Fruit fly (Drosophila melanogaster) whole organism, embryonic: Measurements from ENCODE around the gene Cyp313b1.

Experiments used
- Aef1 ChIP-seq: fragments of 200-800 bp; sonication (Bioruptor generic); IDR thresholded peaks from 3 replicates; pipeline ENCODE4 v1.3.6; 2022; ENCODE audit warnings: missing biosample characterization, missing genetic modification characterization
- Atf6 ChIP-seq: fragments of 200-800 bp; sonication (Bioruptor generic); IDR thresholded peaks from 2 replicates; pipeline ENCODE4 v1.3.6; 2022; ENCODE audit warnings: missing biosample characterization, missing genetic modification characterization
- Bgb ChIP-seq: fragments of 200-800 bp; sonication (Bioruptor generic); IDR thresholded peaks from 2 replicates; pipeline ENCODE4 v1.3.6; 2022; ENCODE audit warnings: missing biosample characterization, missing genetic modification characterization; ENCODE audit not compliant: partially characterized antibody
- Blimp-1 ChIP-seq: fragments of 200-800 bp; sonication (Bioruptor generic); optimal IDR thresholded peaks from 3 replicates; lab custom pipeline; 2018; ENCODE audit warnings: missing biosample characterization, missing genetic modification characterization, mild to moderate bottlenecking, moderate library complexity, missing genetic modification reagents
- C15 ChIP-seq: fragments of 200-800 bp; sonication (Bioruptor generic); IDR thresholded peaks from 3 replicates; pipeline ENCODE4 v1.3.6; 2022; ENCODE audit warnings: missing biosample characterization, missing genetic modification characterization
- CG11504 ChIP-seq: fragments of 200-800 bp; sonication (Bioruptor generic); optimal IDR thresholded peaks from 3 replicates; lab custom pipeline; 2019; ENCODE audit warnings: missing biosample characterization, mild to moderate bottlenecking, missing genetic modification characterization, moderate library complexity
- CG13624 ChIP-seq: fragments of 200-800 bp; sonication (Bioruptor generic); optimal IDR thresholded peaks from 2 replicates; lab custom pipeline; 2016; ENCODE audit warnings: missing biosample characterization, missing genetic modification characterization
- CG13894 ChIP-seq: fragments of 200-800 bp; sonication (Bioruptor generic); optimal IDR thresholded peaks from 3 replicates; lab custom pipeline; 2018; ENCODE audit warnings: missing biosample characterization, mild to moderate bottlenecking, missing genetic modification characterization, moderate library complexity
- CG14441 ChIP-seq: fragments of 200-800 bp; sonication (Bioruptor generic); IDR thresholded peaks from 2 replicates; pipeline ENCODE4 v1.3.6; 2022; ENCODE audit warnings: missing biosample characterization, missing genetic modification characterization
- CG15011 ChIP-seq: fragments of 200-800 bp; sonication (Bioruptor generic); optimal IDR thresholded peaks from 3 replicates; lab custom pipeline; 2018; ENCODE audit warnings: missing biosample characterization, mild to moderate bottlenecking, missing genetic modification characterization
- CG15514 ChIP-seq: fragments of 200-800 bp; sonication (Bioruptor generic); optimal IDR thresholded peaks from 3 replicates; lab custom pipeline; 2017; ENCODE audit warnings: missing biosample characterization, missing genetic modification characterization, mild to moderate bottlenecking, moderate library complexity, missing genetic modification reagents
- CG31365 ChIP-seq: fragments of 200-800 bp; sonication (Bioruptor generic); optimal IDR thresholded peaks from 2 replicates; lab custom pipeline; 2018; ENCODE audit warnings: missing biosample characterization, mild to moderate bottlenecking, missing genetic modification characterization
- CG3163 ChIP-seq: fragments of 200-800 bp; sonication (Bioruptor generic); optimal IDR thresholded peaks from 3 replicates; lab custom pipeline; 2016; ENCODE audit warnings: missing biosample characterization, missing genetic modification characterization
- CG33213 ChIP-seq: fragments of 200-800 bp; sonication (Bioruptor generic); optimal IDR thresholded peaks from 3 replicates; lab custom pipeline; 2016; ENCODE audit warnings: missing biosample characterization, missing genetic modification characterization
- CG3838 ChIP-seq: fragments of 200-800 bp; sonication (Bioruptor generic); optimal IDR thresholded peaks from 3 replicates; lab custom pipeline; 2016; ENCODE audit warnings: missing biosample characterization, missing genetic modification characterization
- CG3847 ChIP-seq: fragments of 200-800 bp; sonication (Bioruptor generic); IDR thresholded peaks from 2 replicates; pipeline ENCODE4 v1.3.6; 2022; ENCODE audit warnings: missing biosample characterization, missing genetic modification characterization
- CG6175 ChIP-seq: fragments of 200-800 bp; sonication (Bioruptor generic); IDR thresholded peaks from 3 replicates; pipeline ENCODE4 v1.3.6; 2022; ENCODE audit warnings: missing biosample characterization, missing genetic modification characterization
- CG7745 ChIP-seq: fragments of 200-800 bp; sonication (Bioruptor generic); optimal IDR thresholded peaks from 2 replicates; lab custom pipeline; 2018; ENCODE audit warnings: missing biosample characterization, mild to moderate bottlenecking, missing genetic modification characterization, moderate library complexity
- CG7963 ChIP-seq: fragments of 200-800 bp; sonication (Bioruptor generic); IDR thresholded peaks from 3 replicates; pipeline ENCODE4 v1.3.6; 2022; ENCODE audit warnings: missing biosample characterization, missing genetic modification characterization; ENCODE audit not compliant: partially characterized antibody
- CG9437 ChIP-seq: fragments of 200-800 bp; sonication (Bioruptor generic); optimal IDR thresholded peaks from 2 replicates; lab custom pipeline; 2018; ENCODE audit warnings: missing biosample characterization, mild to moderate bottlenecking, missing genetic modification characterization
- CG9817 ChIP-seq: fragments of 200-800 bp; sonication (Bioruptor generic); optimal IDR thresholded peaks from 2 replicates; lab custom pipeline; 2018; ENCODE audit warnings: missing biosample characterization, mild to moderate bottlenecking, missing genetic modification characterization, moderate library complexity
- CTCF ChIP-seq: fragments of 200-800 bp; sonication (Bioruptor generic); optimal IDR thresholded peaks from 2 replicates; lab custom pipeline; 2017; ENCODE audit warnings: missing biosample characterization, mild to moderate bottlenecking, missing genetic modification characterization, moderate library complexity
- Elba2 ChIP-seq: fragments of 200-800 bp; sonication (Bioruptor generic); optimal IDR thresholded peaks from 3 replicates; lab custom pipeline; 2016; ENCODE audit warnings: missing biosample characterization, missing genetic modification characterization
- Ets65A ChIP-seq: fragments of 200-800 bp; sonication (Bioruptor generic); peaks from one replicate; lab custom pipeline; 2016; ENCODE audit warnings: missing biosample characterization, missing genetic modification characterization
- Fer3 ChIP-seq: fragments of 200-800 bp; sonication (Bioruptor generic); optimal IDR thresholded peaks from 2 replicates; lab custom pipeline; 2018; ENCODE audit warnings: missing biosample characterization, mild to moderate bottlenecking, missing genetic modification characterization, moderate library complexity
- Hr3 ChIP-seq: fragments of 200-800 bp; sonication (Bioruptor generic); optimal IDR thresholded peaks from 3 replicates; lab custom pipeline; 2016; ENCODE audit warnings: missing biosample characterization, missing genetic modification characterization
- Hr51 ChIP-seq, 2 experiments: fragments of 200-800 bp; sonication (Bioruptor generic); optimal IDR thresholded peaks; 2 replicates in 1 of 2; 3 replicates in 1 of 2; lab custom pipeline; 2016 to 2018; ENCODE audit warnings: missing biosample characterization in 2 of 2, missing genetic modification characterization in 2 of 2, mild to moderate bottlenecking in 1 of 2, moderate library complexity in 1 of 2
- Kr ChIP-seq: fragments of 200-800 bp; sonication (Bioruptor generic); optimal IDR thresholded peaks from 2 replicates; lab custom pipeline; 2017; ENCODE audit warnings: missing biosample characterization, mild to moderate bottlenecking, missing genetic modification characterization
- NK7.1 ChIP-seq: fragments of 200-800 bp; sonication (Bioruptor generic); optimal IDR thresholded peaks from 3 replicates; lab custom pipeline; 2016; ENCODE audit warnings: missing biosample characterization, missing genetic modification characterization
- Oli ChIP-seq: fragments of 200-800 bp; sonication (Bioruptor generic); optimal IDR thresholded peaks from 2 replicates; lab custom pipeline; 2018; ENCODE audit warnings: missing biosample characterization, mild to moderate bottlenecking, missing genetic modification characterization, moderate library complexity
- Stat92E ChIP-seq, 3 experiments: fragments of >200 bp in 2 of 3; fragments of 200-800 bp in 1 of 3; sonication (Bioruptor generic) in 1 of 3; optimal IDR thresholded peaks; 2 replicates each; lab custom pipeline; 2017 to 2019; ENCODE audit warnings: missing biosample characterization in 3 of 3, missing genetic modification characterization in 3 of 3, mild to moderate bottlenecking in 1 of 3, moderate library complexity in 1 of 3
- amos ChIP-seq: fragments of 200-800 bp; sonication (Bioruptor generic); IDR thresholded peaks from 2 replicates; pipeline ENCODE4 v1.3.6; 2022; ENCODE audit warnings: missing biosample characterization, missing genetic modification characterization; ENCODE audit not compliant: partially characterized antibody
- ara ChIP-seq: fragments of 200-800 bp; sonication (Bioruptor generic); IDR thresholded peaks from 2 replicates; pipeline ENCODE4 v1.3.6; 2022; ENCODE audit warnings: missing biosample characterization, missing genetic modification characterization
- ash1 ChIP-seq: fragments of 200-800 bp; sonication (Bioruptor generic); optimal IDR thresholded peaks from 2 replicates; lab custom pipeline; 2018; ENCODE audit warnings: missing biosample characterization, mild to moderate bottlenecking, missing genetic modification characterization
- ato ChIP-seq: fragments of 200-800 bp; sonication (Bioruptor generic); IDR thresholded peaks from 2 replicates; pipeline ENCODE4 v1.3.6; 2022; ENCODE audit warnings: missing biosample characterization, missing genetic modification characterization; ENCODE audit not compliant: partially characterized antibody
- chinmo ChIP-seq: fragments of 200-800 bp; sonication (Bioruptor generic); IDR thresholded peaks from 4 replicates; pipeline ENCODE4 v1.3.6; 2022; ENCODE audit warnings: missing biosample characterization, missing genetic modification characterization; ENCODE audit not compliant: partially characterized antibody
- crol ChIP-seq: fragments of 200-800 bp; sonication (Bioruptor generic); IDR thresholded peaks from 2 replicates; pipeline ENCODE4 v1.3.6; 2022; ENCODE audit warnings: missing biosample characterization, missing genetic modification characterization
- fd96Cb ChIP-seq: fragments of 200-800 bp; sonication (Bioruptor generic); optimal IDR thresholded peaks from 2 replicates; lab custom pipeline; 2018; ENCODE audit warnings: missing biosample characterization, mild to moderate bottlenecking, missing genetic modification characterization, moderate library complexity
- insv ChIP-seq, 2 experiments: fragments of 200-800 bp; sonication (Bioruptor generic); optimal IDR thresholded peaks; 3 replicates each; lab custom pipeline; 2016 to 2018; ENCODE audit warnings: missing biosample characterization in 2 of 2, missing genetic modification characterization in 2 of 2
- kah ChIP-seq: fragments of 200-800 bp; sonication (Bioruptor generic); optimal IDR thresholded peaks from 2 replicates; lab custom pipeline; 2018; ENCODE audit warnings: missing biosample characterization, mild to moderate bottlenecking, missing genetic modification characterization
- ken ChIP-seq: fragments of 200-800 bp; sonication (Bioruptor generic); IDR thresholded peaks from 3 replicates; pipeline ENCODE4 v1.3.6; 2022; ENCODE audit warnings: missing biosample characterization, missing genetic modification characterization
- lab ChIP-seq: fragments of 200-800 bp; sonication (Bioruptor generic); optimal IDR thresholded peaks from 3 replicates; lab custom pipeline; 2017; ENCODE audit warnings: missing biosample characterization, missing genetic modification characterization, mild to moderate bottlenecking, moderate library complexity, missing genetic modification reagents
- lilli ChIP-seq: fragments of 200-800 bp; sonication (Bioruptor generic); optimal IDR thresholded peaks from 3 replicates; lab custom pipeline; 2016; ENCODE audit warnings: missing biosample characterization, missing genetic modification characterization
- pum ChIP-seq: fragments of 200-800 bp; sonication (Bioruptor generic); optimal IDR thresholded peaks from 2 replicates; lab custom pipeline; 2016; ENCODE audit warnings: missing biosample characterization, missing genetic modification characterization
- sd ChIP-seq: fragments of 200-800 bp; sonication (Bioruptor generic); optimal IDR thresholded peaks from 3 replicates; lab custom pipeline; 2018; ENCODE audit warnings: missing biosample characterization, mild to moderate bottlenecking, missing genetic modification characterization, moderate library complexity
- sim ChIP-seq: fragments of 200-800 bp; sonication (Bioruptor generic); IDR thresholded peaks from 2 replicates; pipeline ENCODE4 v1.3.6; 2022; ENCODE audit warnings: missing biosample characterization, missing genetic modification characterization
- sima ChIP-seq: fragments of 200-800 bp; sonication (Bioruptor generic); optimal IDR thresholded peaks from 2 replicates; lab custom pipeline; 2016; ENCODE audit warnings: missing biosample characterization, missing genetic modification characterization
- ssp ChIP-seq: fragments of 200-800 bp; sonication (Bioruptor generic); IDR thresholded peaks from 2 replicates; pipeline ENCODE4 v1.3.6; 2022; ENCODE audit warnings: missing biosample characterization, missing genetic modification characterization
- toy ChIP-seq: fragments of 200-800 bp; sonication (Bioruptor generic); IDR thresholded peaks from 2 replicates; pipeline ENCODE4 v1.3.6; 2022; ENCODE audit warnings: missing biosample characterization, missing genetic modification characterization
- wek ChIP-seq: fragments of 200-800 bp; sonication (Bioruptor generic); optimal IDR thresholded peaks from 3 replicates; lab custom pipeline; 2018; ENCODE audit warnings: missing biosample characterization, mild to moderate bottlenecking, missing genetic modification characterization, moderate library complexity

Cyp313b1 gene

dm6 chr3R:8642376-8642966, 3.0 kb downstream of the Cyp313b1 start (continued):
- TF ChIP-seq Kr (GFP tag; lab: Kevin White, UChicago) (no peak), Blimp-1 (GFP tag; lab: Kevin White, UChicago) (no peak), fd96Cb (tag; lab: Kevin White, UChicago) (no peak), sima (no peak), Aef1 (no peak), ara (GFP tag; lab: Robert Waterston, UW) (no peak), Ets65A (GFP tag; lab: Kevin White, UChicago) (no peak), CG3163 (GFP tag; lab: Kevin White, UChicago) (no peak), CG15011 (no peak), sim (no peak), Hr51 (GFP tag; optimal IDR thresholded peaks at IDR 0.05; lab: Kevin White, UChicago) (no peak), CTCF (GFP tag; lab: Kevin White, UChicago) (no peak), lab (GFP tag; lab: Kevin White, UChicago) (no peak), insv (GFP tag; optimal IDR thresholded peaks at IDR 0.05; lab: Kevin White, UChicago) (no peak), ato (peak; percentile 51; the same call in 1 of the 2 replicates), CG6175 (GFP tag; lab: Robert Waterston, UW) (no peak), CG13894 (tag; lab: Kevin White, UChicago) (no peak), kah (GFP tag; lab: Kevin White, UChicago) (no peak), CG33213 (no peak), Elba2 (no peak), CG31365 (no peak), ash1 (GFP tag; lab: Kevin White, UChicago) (no peak), lilli (GFP tag; lab: Kevin White, UChicago) (no peak), Hr3 (GFP tag; lab: Kevin White, UChicago) (no peak), CG9817 (tag; lab: Kevin White, UChicago) (no peak), Fer3 (tag; lab: Kevin White, UChicago) (no peak), amos (GFP tag; lab: Robert Waterston, UW) (peak; percentile 73), ken (GFP tag; lab: Robert Waterston, UW) (no peak), C15 (GFP tag; lab: Robert Waterston, UW) (no peak), NK7.1 (GFP tag; lab: Kevin White, UChicago) (no peak), Atf6 (GFP tag; lab: Robert Waterston, UW) (no peak), toy (GFP tag; lab: Robert Waterston, UW) (no peak), CG14441 (GFP tag; lab: Robert Waterston, UW) (no peak), CG13624 (no peak), Stat92E (GFP tag; optimal IDR thresholded peaks at IDR 0.05; lab: Kevin White, UChicago) (no peak), crol (GFP tag; lab: Robert Waterston, UW) (peak; percentile 76), CG7963 (GFP tag; lab: Robert Waterston, UW) (no peak; the same call in 2 of the 3 replicates), CG11504 (tag; lab: Kevin White, UChicago) (peak; percentile 13), Oli (tag; lab: Kevin White, UChicago) (no peak), pum (GFP tag; lab: Kevin White, UChicago) (no peak), CG3838 (GFP tag; lab: Kevin White, UChicago) (no peak), Bgb (GFP tag; lab: Robert Waterston, UW) (peak; percentile 57), wek (GFP tag; lab: Kevin White, UChicago) (no peak), sd (no peak), CG3847 (GFP tag; lab: Robert Waterston, UW) (no peak), chinmo (GFP tag; lab: Robert Waterston, UW) (0 out of 4 replicates have a peak, but pooled peaks have one; percentile 17), ssp (GFP tag; lab: Robert Waterston, UW) (no peak), CG15514 (no peak), CG7745 (tag; lab: Kevin White, UChicago) (peak; percentile 51), CG9437 (GFP tag; lab: Kevin White, UChicago) (no peak)
